Fruit fly (Drosophila melanogaster) whole organism, embryonic: ENCODE measurements around the gene RabX5.

Experiments
- Bgb ChIP-seq: fragments of 200-800 bp; sonication (Bioruptor generic); IDR thresholded peaks from 2 replicates; pipeline ENCODE4 v1.3.6; 2022; ENCODE audit warnings: missing biosample characterization, missing genetic modification characterization; ENCODE audit not compliant: partially characterized antibody
- CG10267 ChIP-seq: fragments of 200-800 bp; sonication (Bioruptor generic); optimal IDR thresholded peaks from 2 replicates; lab custom pipeline; 2018; ENCODE audit warnings: missing biosample characterization, mild to moderate bottlenecking, missing genetic modification characterization, moderate library complexity
- CG10431 ChIP-seq: fragments of 200-800 bp; sonication (Bioruptor generic); optimal IDR thresholded peaks from 3 replicates; lab custom pipeline; 2018; ENCODE audit warnings: missing biosample characterization, mild to moderate bottlenecking, missing genetic modification characterization
- CG10543 ChIP-seq: fragments of 200-800 bp; sonication (Bioruptor generic); optimal IDR thresholded peaks from 3 replicates; lab custom pipeline; 2017; ENCODE audit warnings: missing biosample characterization, mild to moderate bottlenecking, missing genetic modification characterization, moderate library complexity
- CG12236 ChIP-seq: fragments of 200-800 bp; sonication (Bioruptor generic); optimal IDR thresholded peaks from 2 replicates; lab custom pipeline; 2016; ENCODE audit warnings: missing biosample characterization, missing genetic modification characterization
- CG15514 ChIP-seq: fragments of 200-800 bp; sonication (Bioruptor generic); optimal IDR thresholded peaks from 3 replicates; lab custom pipeline; 2017; ENCODE audit warnings: missing biosample characterization, missing genetic modification characterization, mild to moderate bottlenecking, moderate library complexity, missing genetic modification reagents
- CG1792 ChIP-seq: fragments of 200-800 bp; sonication (Bioruptor generic); optimal IDR thresholded peaks from 2 replicates; lab custom pipeline; 2016; ENCODE audit warnings: missing biosample characterization, missing genetic modification characterization
- CG2202 ChIP-seq: fragments of 200-800 bp; sonication (Bioruptor generic); optimal IDR thresholded peaks from 2 replicates; lab custom pipeline; 2018; ENCODE audit warnings: missing biosample characterization, mild to moderate bottlenecking, missing genetic modification characterization
- CG2712 ChIP-seq: fragments of 200-800 bp; optimal IDR thresholded peaks from 3 replicates; lab custom pipeline; 2019; ENCODE audit warnings: missing biosample characterization, mild to moderate bottlenecking, missing genetic modification characterization, moderate library complexity
- CG32772 ChIP-seq: fragments of 200-800 bp; sonication (Bioruptor generic); IDR thresholded peaks from 2 replicates; pipeline ENCODE4 v1.3.6; 2022; ENCODE audit warnings: missing biosample characterization, missing genetic modification characterization
- CG3847 ChIP-seq: fragments of 200-800 bp; sonication (Bioruptor generic); IDR thresholded peaks from 2 replicates; pipeline ENCODE4 v1.3.6; 2022; ENCODE audit warnings: missing biosample characterization, missing genetic modification characterization
- CG4617 ChIP-seq: fragments of 200-800 bp; sonication (Bioruptor generic); optimal IDR thresholded peaks from 3 replicates; lab custom pipeline; 2016; ENCODE audit warnings: missing biosample characterization, missing genetic modification characterization, borderline replicate concordance
- CG6175 ChIP-seq: fragments of 200-800 bp; sonication (Bioruptor generic); IDR thresholded peaks from 3 replicates; pipeline ENCODE4 v1.3.6; 2022; ENCODE audit warnings: missing biosample characterization, missing genetic modification characterization
- CG6791 ChIP-seq: fragments of 200-800 bp; sonication (Bioruptor generic); IDR thresholded peaks from 3 replicates; pipeline ENCODE4 v1.3.6; 2022; ENCODE audit warnings: missing biosample characterization, missing genetic modification characterization; ENCODE audit not compliant: partially characterized antibody
- CG6813 ChIP-seq: fragments of 200-800 bp; sonication (Bioruptor generic); optimal IDR thresholded peaks from 2 replicates; lab custom pipeline; 2017; ENCODE audit warnings: missing biosample characterization, missing genetic modification characterization, mild to moderate bottlenecking, moderate library complexity, missing genetic modification reagents
- CG7928 ChIP-seq: fragments of 200-800 bp; sonication (Bioruptor generic); optimal IDR thresholded peaks from 2 replicates; lab custom pipeline; 2017; ENCODE audit warnings: missing biosample characterization, mild to moderate bottlenecking, missing genetic modification characterization
- CG8765 ChIP-seq: fragments of 200-800 bp; sonication (Bioruptor generic); IDR thresholded peaks from 2 replicates; pipeline ENCODE4 v1.3.6; 2022; ENCODE audit warnings: missing biosample characterization, missing genetic modification characterization
- CG9609 ChIP-seq: fragments of 200-800 bp; sonication (Bioruptor generic); optimal IDR thresholded peaks from 3 replicates; lab custom pipeline; 2016; ENCODE audit warnings: missing biosample characterization, missing genetic modification characterization
- CG9797 ChIP-seq: fragments of 200-800 bp; sonication (Bioruptor generic); optimal IDR thresholded peaks from 3 replicates; lab custom pipeline; 2018; ENCODE audit warnings: missing biosample characterization, mild to moderate bottlenecking, missing genetic modification characterization
- Dll ChIP-seq: fragments of 200-800 bp; sonication (Bioruptor generic); IDR thresholded peaks from 4 replicates; pipeline ENCODE4 v1.3.6; 2022; ENCODE audit warnings: missing biosample characterization, missing genetic modification characterization; ENCODE audit not compliant: partially characterized antibody
- Eip74EF ChIP-seq, 2 experiments: fragments of 200-800 bp in 1 of 2; fragments of >200 bp in 1 of 2; sonication (Bioruptor generic) in 1 of 2; optimal IDR thresholded peaks; 2 replicates each; lab custom pipeline; 2017 to 2019; ENCODE audit warnings: missing biosample characterization in 2 of 2, missing genetic modification characterization in 2 of 2, mild to moderate bottlenecking in 1 of 2, moderate library complexity in 1 of 2
- Hand ChIP-seq: fragments of 200-800 bp; sonication (Bioruptor generic); optimal IDR thresholded peaks from 2 replicates; lab custom pipeline; 2017; ENCODE audit warnings: mild to moderate bottlenecking, missing biosample characterization, missing genetic modification reagents, missing genetic modification characterization
- HmgD ChIP-seq: fragments of 200-800 bp; sonication (Bioruptor generic); optimal IDR thresholded peaks from 3 replicates; lab custom pipeline; 2016; ENCODE audit warnings: missing biosample characterization, missing genetic modification characterization
- HmgZ ChIP-seq: fragments of 200-800 bp; sonication (Bioruptor generic); optimal IDR thresholded peaks from 2 replicates; lab custom pipeline; 2018; ENCODE audit warnings: missing biosample characterization, mild to moderate bottlenecking, missing genetic modification characterization
- Hr78 ChIP-seq, 2 experiments: fragments of 200-800 bp in 1 of 2; fragments of >200 bp in 1 of 2; sonication (Bioruptor generic) in 1 of 2; optimal IDR thresholded peaks; 2 replicates each; lab custom pipeline; 2017 to 2019; ENCODE audit warnings: missing biosample characterization in 2 of 2, missing genetic modification characterization in 2 of 2, mild to moderate bottlenecking in 1 of 2, moderate library complexity in 1 of 2
- Lim3 ChIP-seq: fragments of 200-800 bp; sonication (Bioruptor generic); IDR thresholded peaks from 2 replicates; pipeline ENCODE4 v1.3.6; 2022; ENCODE audit warnings: missing biosample characterization, missing genetic modification characterization
- MBD-R2 ChIP-seq: fragments of 200-800 bp; sonication (Bioruptor generic); IDR thresholded peaks from 2 replicates; pipeline ENCODE4 v1.3.6; 2022; ENCODE audit warnings: missing biosample characterization, missing genetic modification characterization
- MESR4 ChIP-seq: fragments of 200-800 bp; sonication (Bioruptor generic); optimal IDR thresholded peaks from 2 replicates; lab custom pipeline; 2018; ENCODE audit warnings: missing biosample characterization, mild to moderate bottlenecking, missing genetic modification characterization, moderate library complexity
- Med ChIP-seq: fragments of 200-800 bp; sonication (Bioruptor generic); peaks from one replicate; lab custom pipeline; 2016; ENCODE audit warnings: missing biosample characterization, missing genetic modification characterization, mild to moderate bottlenecking, inconsistent platforms, moderate library complexity
- Sin3A ChIP-seq: fragments of >200 bp; optimal IDR thresholded peaks from 2 replicates; lab custom pipeline; 2018
- Trl ChIP-seq, 3 experiments: fragments of >200 bp in 2 of 3; fragments of 200-800 bp in 1 of 3; sonication (Bioruptor generic) in 1 of 3; optimal IDR thresholded peaks; 2 replicates in 1 of 3; 3 replicates in 2 of 3; lab custom pipeline; 2016 to 2017; ENCODE audit warnings: missing biosample characterization in 1 of 3, missing genetic modification characterization in 1 of 3
- YL-1 ChIP-seq: fragments of 200-800 bp; sonication (Bioruptor generic); optimal IDR thresholded peaks from 3 replicates; lab custom pipeline; 2017; ENCODE audit warnings: missing biosample characterization, mild to moderate bottlenecking, missing genetic modification characterization
- amos ChIP-seq: fragments of 200-800 bp; sonication (Bioruptor generic); IDR thresholded peaks from 2 replicates; pipeline ENCODE4 v1.3.6; 2022; ENCODE audit warnings: missing biosample characterization, missing genetic modification characterization; ENCODE audit not compliant: partially characterized antibody
- bbx ChIP-seq: fragments of 200-800 bp; sonication (Bioruptor generic); IDR thresholded peaks from 2 replicates; pipeline ENCODE4 v1.3.6; 2022; ENCODE audit warnings: missing biosample characterization, missing genetic modification characterization; ENCODE audit not compliant: partially characterized antibody
- cad ChIP-seq: fragments of >200 bp; optimal IDR thresholded peaks from 2 replicates; lab custom pipeline; 2017; ENCODE audit warnings: missing biosample characterization, missing genetic modification characterization
- ewg ChIP-seq: fragments of 200-800 bp; sonication (Bioruptor generic); optimal IDR thresholded peaks from 3 replicates; lab custom pipeline; 2017; ENCODE audit warnings: mild to moderate bottlenecking, missing biosample characterization, missing genetic modification reagents, missing genetic modification characterization
- hkb ChIP-seq, 2 experiments: fragments of 200-800 bp in 1 of 2; fragments of >200 bp in 1 of 2; sonication (Bioruptor generic) in 1 of 2; IDR thresholded peaks in 1 of 2; optimal IDR thresholded peaks in 1 of 2; 2 replicates each; pipeline versions ENCODE4 v1.3.6 to Lab custom; 2017 to 2022; ENCODE audit warnings: missing biosample characterization in 1 of 2, missing genetic modification characterization in 1 of 2
- knrl ChIP-seq: fragments of 200-800 bp; sonication (Bioruptor generic); IDR thresholded peaks from 3 replicates; pipeline ENCODE4 v1.3.6; 2022; ENCODE audit warnings: missing biosample characterization, missing genetic modification characterization; ENCODE audit not compliant: partially characterized antibody
- lilli ChIP-seq: fragments of 200-800 bp; sonication (Bioruptor generic); optimal IDR thresholded peaks from 3 replicates; lab custom pipeline; 2016; ENCODE audit warnings: missing biosample characterization, missing genetic modification characterization
- nmo ChIP-seq: fragments of 200-800 bp; sonication (Bioruptor generic); optimal IDR thresholded peaks from 2 replicates; lab custom pipeline; 2018; ENCODE audit warnings: missing biosample characterization, mild to moderate bottlenecking, missing genetic modification characterization, moderate library complexity
- peb ChIP-seq: fragments of 200-800 bp; sonication (Bioruptor generic); IDR thresholded peaks from 2 replicates; pipeline ENCODE4 v1.3.6; 2022; ENCODE audit warnings: missing biosample characterization, missing genetic modification characterization
- prd ChIP-seq, 3 experiments: fragments of >200 bp in 2 of 3; fragments of 200-800 bp in 1 of 3; sonication (Bioruptor generic) in 1 of 3; optimal IDR thresholded peaks in 2 of 3; IDR thresholded peaks in 1 of 3; 2 replicates in 2 of 3; 3 replicates in 1 of 3; pipeline versions ENCODE4 v1.3.6 to Lab custom; 2017 to 2022; ENCODE audit warnings: missing biosample characterization in 1 of 3, missing genetic modification characterization in 1 of 3
- salm ChIP-seq: fragments of 200-800 bp; sonication (Bioruptor generic); optimal IDR thresholded peaks from 2 replicates; lab custom pipeline; 2018; ENCODE audit warnings: missing biosample characterization, mild to moderate bottlenecking, missing genetic modification characterization
- stc ChIP-seq: fragments of 200-800 bp; sonication (Bioruptor generic); IDR thresholded peaks from 2 replicates; pipeline ENCODE4 v1.3.6; 2022; ENCODE audit warnings: missing biosample characterization, missing genetic modification characterization
- tll ChIP-seq, 2 experiments: fragments of 200-800 bp in 1 of 2; fragments of >200 bp in 1 of 2; sonication (Bioruptor generic) in 1 of 2; optimal IDR thresholded peaks; 2 replicates each; lab custom pipeline; 2017 to 2019; ENCODE audit warnings: missing biosample characterization in 2 of 2, missing genetic modification characterization in 2 of 2, mild to moderate bottlenecking in 1 of 2, moderate library complexity in 1 of 2
- trem ChIP-seq: fragments of 200-800 bp; optimal IDR thresholded peaks from 3 replicates; lab custom pipeline; 2019; ENCODE audit warnings: missing biosample characterization, mild to moderate bottlenecking, missing genetic modification characterization, moderate library complexity
- twi ChIP-seq: fragments of 200-800 bp; optimal IDR thresholded peaks from 2 replicates; lab custom pipeline; 2019; ENCODE audit warnings: missing biosample characterization, mild to moderate bottlenecking, missing genetic modification characterization, moderate library complexity

The RabX5 gene

DNA sequence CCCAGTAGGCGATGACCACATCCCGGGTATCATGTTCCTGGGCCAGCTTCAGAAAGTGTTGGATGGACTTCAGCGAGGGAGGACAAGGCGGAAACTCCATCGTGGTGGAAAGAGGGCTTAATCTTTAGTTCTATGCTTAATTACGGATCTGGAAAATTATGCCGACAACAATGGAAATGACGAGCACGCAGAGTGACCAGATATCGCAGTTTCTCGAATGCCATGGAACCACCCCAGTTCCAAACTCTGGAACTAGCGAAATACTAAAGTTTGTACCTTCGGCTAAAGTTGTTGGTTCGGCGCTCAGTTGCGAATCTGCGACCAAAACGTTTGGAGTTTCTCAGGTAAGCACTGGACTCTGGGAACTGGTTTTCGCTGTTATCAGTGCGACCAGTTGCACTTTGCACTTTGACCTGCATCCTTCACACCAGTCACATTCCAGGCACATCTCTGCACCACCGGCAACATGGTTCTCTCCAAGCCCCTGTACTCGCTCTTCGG lies 17.2 kb downstream of the RabX5 start, which contains the start of the genes CG7970 and Vta1:
TSS of gene CG7970 (plus strand) at position 51 of the 501 bp plus-strand sequence.
TSS of gene Vta1 (minus strand) at position 201 of the 501 bp plus-strand sequence.
- peak; percentile 27; the same call in 1 of the 2 replicates for TF ChIP-seq Bgb (GFP tag; lab: Robert Waterston, UW)
- TF ChIP-seq twi (tag; lab: Kevin White, UChicago) = no peak
- TF ChIP-seq prd (optimal IDR thresholded peaks at IDR 0.05; lab: Kevin White, UChicago) = no peak
- TF ChIP-seq prd (GFP tag; IDR thresholded peaks at IDR 0.05; lab: Robert Waterston, UW) = no peak
- no peak for TF ChIP-seq CG3847 (GFP tag; lab: Robert Waterston, UW)
- no peak for TF ChIP-seq Lim3 (GFP tag; lab: Robert Waterston, UW)
- TF ChIP-seq knrl = 0 out of 3 replicates have a peak, but pooled peaks have one; percentile 28
- peak in 1 of 2 experiments; percentile 94 for TF ChIP-seq Hr78 (GFP tag; optimal IDR thresholded peaks at IDR 0.05; lab: Kevin White, UChicago)
- no peak for TF ChIP-seq hkb (optimal IDR thresholded peaks at IDR 0.05; lab: Kevin White, UChicago)
- no peak for TF ChIP-seq hkb (GFP tag; IDR thresholded peaks at IDR 0.05; lab: Robert Waterston, UW)
- TF ChIP-seq CG1792 (GFP tag; lab: Kevin White, UChicago) = no peak
- 0 out of 4 replicates have a peak, but pooled peaks have one; percentile 26 for TF ChIP-seq Dll (GFP tag; lab: Robert Waterston, UW)
- no peak for TF ChIP-seq peb (GFP tag; lab: Robert Waterston, UW)
- no peak for TF ChIP-seq HmgD
- peak; percentile 68 for TF ChIP-seq MESR4 (GFP tag; lab: Kevin White, UChicago)
- no peak for TF ChIP-seq Eip74EF (GFP tag; optimal IDR thresholded peaks at IDR 0.05; lab: Kevin White, UChicago)
- no peak for TF ChIP-seq CG2202 (tag; lab: Kevin White, UChicago)
- no peak for TF ChIP-seq CG12236 (GFP tag; lab: Kevin White, UChicago)
- peak; percentile 82 for TF ChIP-seq MBD-R2 (GFP tag; lab: Robert Waterston, UW)
- TF ChIP-seq cad (GFP tag; lab: Kevin White, UChicago) = no peak
- TF ChIP-seq Sin3A (lab: Kevin White, UChicago) = peak; percentile 47
- peak; percentile 30; the same call in 1 of the 2 replicates for TF ChIP-seq amos (GFP tag; lab: Robert Waterston, UW)
- TF ChIP-seq CG6791 (GFP tag; lab: Robert Waterston, UW) = 0 out of 3 replicates have a peak, but pooled peaks have one; percentile 36
- peak; percentile 80 for TF ChIP-seq CG9797 (GFP tag; lab: Kevin White, UChicago)
- TF ChIP-seq salm (tag; lab: Kevin White, UChicago) = no peak
- TF ChIP-seq CG2712 = no peak
- peak; percentile 68 for TF ChIP-seq YL-1 (GFP tag; lab: Kevin White, UChicago)
- TF ChIP-seq CG6175 (GFP tag; lab: Robert Waterston, UW) = no peak
- TF ChIP-seq CG10431 (GFP tag; lab: Kevin White, UChicago) = no peak
- no peak for TF ChIP-seq CG7928 (GFP tag; lab: Kevin White, UChicago)
- peak; percentile 56 for TF ChIP-seq Med (GFP tag; lab: Kevin White, UChicago)
- TF ChIP-seq CG15514 (GFP tag; lab: Kevin White, UChicago) = peak; percentile 99
- no peak for TF ChIP-seq stc (GFP tag; lab: Robert Waterston, UW)
- TF ChIP-seq CG10543 (GFP tag; lab: Kevin White, UChicago) = no peak
- TF ChIP-seq tll (GFP tag; optimal IDR thresholded peaks at IDR 0.05; lab: Kevin White, UChicago) = no peak
- TF ChIP-seq ewg = no peak
- peak; percentile 64 for TF ChIP-seq HmgZ (tag; lab: Kevin White, UChicago)
- peak; percentile 87 for TF ChIP-seq CG4617 (GFP tag; lab: Kevin White, UChicago)
- peak; percentile 16 for TF ChIP-seq nmo (GFP tag; lab: Kevin White, UChicago)
- TF ChIP-seq CG8765 = no peak
- TF ChIP-seq CG32772 (GFP tag; lab: Robert Waterston, UW) = no peak
- TF ChIP-seq lilli (GFP tag; lab: Kevin White, UChicago) = no peak
- no peak for TF ChIP-seq Hand (GFP tag; lab: Kevin White, UChicago)
- TF ChIP-seq bbx (GFP tag; lab: Robert Waterston, UW) = 0 out of 2 replicates have a peak, but pooled peaks have one; percentile 47
- peak in 1 of 2 experiments; percentile 22 for TF ChIP-seq Trl (optimal IDR thresholded peaks at IDR 0.05; lab: Kevin White, UChicago)
- no peak for TF ChIP-seq Trl (GFP tag; optimal IDR thresholded peaks at IDR 0.05; lab: Kevin White, UChicago)
- TF ChIP-seq CG10267 (tag; lab: Kevin White, UChicago) = peak; percentile 12
- TF ChIP-seq CG9609 (GFP tag; lab: Kevin White, UChicago) = no peak
- TF ChIP-seq trem (tag; lab: Kevin White, UChicago) = peak; percentile 32
- TF ChIP-seq CG6813 = no peak
